Worm (Caenorhabditis elegans): Measurements from ENCODE around the gene C47E12.2.

C47E12.2 gene

DNA sequence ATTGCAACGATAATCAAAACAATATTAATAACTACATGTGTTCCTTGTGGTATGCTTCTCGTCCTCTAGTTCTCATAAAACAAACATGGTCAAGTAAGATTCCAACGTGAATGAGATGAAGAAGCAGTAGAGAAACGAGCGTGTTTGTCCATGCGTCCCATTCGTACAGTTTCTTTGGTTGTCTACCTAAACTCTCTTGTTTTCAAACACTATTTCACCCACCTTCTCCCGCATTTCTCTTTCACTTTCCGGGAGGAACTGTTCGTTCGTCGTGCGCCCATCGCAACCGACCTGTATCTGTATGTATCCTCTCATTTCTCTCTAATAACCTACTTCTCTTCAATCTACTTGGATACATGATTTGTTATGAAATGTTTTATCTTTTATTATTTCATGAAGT is 4.5 kb upstream of the C47E12.2 start (continued):
- no peak for TF ChIP-seq daf-8 (GFP tag; IDR thresholded peaks at IDR 0.05)
- TF ChIP-seq mdl-1 (tag; optimal IDR thresholded peaks at IDR 0.05), result peak; percentile 18 to 81

DNA sequence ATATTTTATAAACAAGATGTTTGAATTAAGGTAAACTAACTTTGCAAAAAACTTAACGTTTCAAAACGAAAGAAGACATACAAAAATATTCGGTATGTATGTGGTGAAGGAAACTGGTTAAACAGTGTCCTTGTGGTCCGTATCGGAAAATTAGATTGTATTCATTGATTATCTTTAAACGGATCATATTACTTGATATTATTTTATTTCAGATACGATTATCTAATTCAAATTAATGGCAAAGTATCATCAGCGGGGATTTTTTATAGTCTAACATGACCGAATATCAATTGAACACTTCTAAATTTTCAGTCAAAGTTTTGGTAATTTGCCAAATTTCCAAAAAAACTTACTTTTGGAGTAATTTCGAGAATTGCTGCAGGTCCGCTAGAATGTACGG is 3.5 kb upstream of the C47E12.2 start, which contains the start of gene C47E12.13:
Gene C47E12.13 (minus strand): TSS at position 101 of the 400 bp plus-strand sequence.
- TF ChIP-seq egl-43 (GFP tag; IDR thresholded peaks at IDR 0.05), result no peak
- TF ChIP-seq ztf-7 (tag; optimal IDR thresholded peaks at IDR 0.05), result no peak
- no peak for TF ChIP-seq nhr-11 (tag; optimal IDR thresholded peaks at IDR 0.05)
- TF ChIP-seq Y75B8A.6 (GFP tag; IDR thresholded peaks at IDR 0.05), result no peak
- TF ChIP-seq mdt-29 (GFP tag; IDR thresholded peaks at IDR 0.05), result no peak
- no peak for TF ChIP-seq tag-97 (GFP tag; IDR thresholded peaks at IDR 0.05)

DNA sequence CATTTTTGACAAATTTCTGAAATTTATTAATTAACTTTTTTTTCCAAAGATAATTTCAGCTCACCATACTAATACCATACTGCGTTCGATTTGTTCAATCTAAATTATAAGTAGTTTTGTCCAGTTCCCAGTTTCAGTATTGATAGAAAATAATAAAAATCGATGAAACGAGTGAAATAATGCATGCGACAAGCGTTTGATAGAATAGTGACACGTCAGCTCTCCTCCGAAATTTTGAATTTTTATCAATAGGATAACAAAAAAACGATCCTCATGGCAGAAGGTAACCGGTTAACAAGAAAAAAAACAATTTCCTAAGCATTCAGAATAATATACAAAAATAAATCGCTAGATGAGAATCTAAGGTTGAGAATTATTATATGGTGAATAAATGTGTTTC is 1.6 kb downstream of the C47E12.2 start, which contains the start of gene C47E12.3:
Gene C47E12.3 (minus strand): TSS at position 101 of the 400 bp plus-strand sequence.
- TF ChIP-seq jun-1 (tag; optimal IDR thresholded peaks at IDR 0.05) (no peak), daf-19 (GFP tag; conservative IDR thresholded peaks at IDR 0.05) (no peak)

DNA sequence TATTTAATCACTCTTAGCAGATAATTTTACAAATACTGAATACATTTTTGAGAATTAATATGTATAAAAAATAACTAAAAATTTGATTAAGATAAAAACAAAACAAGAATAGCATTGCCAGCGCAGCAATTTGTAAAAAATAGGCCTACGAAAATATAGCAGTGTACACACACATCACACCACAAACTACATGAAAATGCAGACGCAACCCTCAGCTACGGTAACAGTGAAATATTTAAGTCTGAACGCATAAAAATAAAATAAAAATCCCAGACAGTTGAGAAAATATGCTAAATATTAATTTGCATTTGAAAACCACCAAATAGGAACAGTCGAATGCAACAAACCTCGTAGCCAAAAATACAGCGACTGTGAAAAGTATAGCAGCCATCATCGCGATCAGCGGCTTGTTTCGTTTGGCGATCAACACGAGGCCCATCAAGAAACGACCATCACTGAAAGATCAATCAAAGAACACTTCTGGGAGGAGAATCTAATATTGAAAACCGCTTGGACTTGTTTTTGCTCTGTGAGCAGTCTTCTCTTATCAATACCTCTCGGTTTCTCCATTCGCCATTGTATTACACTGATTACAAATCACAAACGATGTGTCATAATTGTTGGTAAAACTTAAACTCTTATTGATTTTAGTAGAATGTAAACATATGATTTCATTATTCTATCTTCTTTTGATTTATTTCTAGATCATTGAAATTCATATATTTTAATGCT is 4.6 kb downstream of the C47E12.2 start, which contains the start of gene pyp-1:
Gene pyp-1 (minus strand): TSS at position 439 of the 732 bp plus-strand sequence.
- no peak for TF ChIP-seq spr-3 (GFP tag; optimal IDR thresholded peaks at IDR 0.05)
- 0 out of 2 replicates have a peak, but pooled peaks have one; percentile 4 for TF ChIP-seq arid-1 (GFP tag; conservative IDR thresholded peaks at IDR 0.05)
- 0 out of 2 replicates have a peak, but pooled peaks have one; percentile 12 for TF ChIP-seq mdt-29 (GFP tag; IDR thresholded peaks at IDR 0.05)
- peak in 1 of 2 experiments; percentile 32 for TF ChIP-seq mdl-1 (tag; optimal IDR thresholded peaks at IDR 0.05)
- TF ChIP-seq zip-2 (tag; optimal IDR thresholded peaks at IDR 0.05), result no peak
- no peak for TF ChIP-seq fos-1 (tag; optimal IDR thresholded peaks at IDR 0.05)
- no peak for TF ChIP-seq madf-9 (GFP tag; conservative IDR thresholded peaks at IDR 0.05)
- peak; percentile 67 for TF ChIP-seq nhr-28 (tag; optimal IDR thresholded peaks at IDR 0.05)
- TF ChIP-seq dpl-1 (GFP tag; optimal IDR thresholded peaks at IDR 0.05), result peak; percentile 5
- peak in 1 of 2 experiments; percentile 68 for TF ChIP-seq daf-16 (GFP tag; optimal IDR thresholded peaks at IDR 0.05)
- peak; percentile 92 for TF ChIP-seq daf-16 (tag; optimal IDR thresholded peaks at IDR 0.05)
- TF ChIP-seq nhr-48 (tag; optimal IDR thresholded peaks at IDR 0.05), result no peak
- no peak for TF ChIP-seq lim-7 (GFP tag; IDR thresholded peaks at IDR 0.05)
- 0 out of 2 replicates have a peak, but pooled peaks have one; percentile 20 for TF ChIP-seq Y48G9A.11 (GFP tag; IDR thresholded peaks at IDR 0.05)
- TF ChIP-seq D1046.2 (GFP tag; IDR thresholded peaks at IDR 0.05), result no peak
- no peak for TF ChIP-seq dmd-6 (GFP tag; IDR thresholded peaks at IDR 0.05)
- no peak for TF ChIP-seq ztf-11 (tag; optimal IDR thresholded peaks at IDR 0.05)
- peak; percentile 40 for TF ChIP-seq mes-2 (tag; optimal IDR thresholded peaks at IDR 0.05; ENCODE audit: poor library complexity, severe bottlenecking)
- TF ChIP-seq F26F4.8 (GFP tag; conservative IDR thresholded peaks at IDR 0.05), result no peak
- peak; percentile 74 for TF ChIP-seq dve-1 (tag; optimal IDR thresholded peaks at IDR 0.05; ENCODE audit: insufficient read depth)
- TF ChIP-seq ZK546.5 (tag; optimal IDR thresholded peaks at IDR 0.05), result no peak
- TF ChIP-seq skn-1 (tag; optimal IDR thresholded peaks at IDR 0.05), result no peak
- TF ChIP-seq snpc-4 (tag; optimal IDR thresholded peaks at IDR 0.05), result no peak
- TF ChIP-seq hlh-11 (tag; optimal IDR thresholded peaks at IDR 0.05), result peak; percentile 67
- no peak for TF ChIP-seq nhr-111 (GFP tag; optimal IDR thresholded peaks at IDR 0.05)
- TF ChIP-seq ceh-32 (tag; optimal IDR thresholded peaks at IDR 0.05; ENCODE audit: poor library complexity), result no peak
- no peak for TF ChIP-seq T20F7.1 (GFP tag; optimal IDR thresholded peaks at IDR 0.05)
- peak; percentile 9 for TF ChIP-seq mep-1 (tag; optimal IDR thresholded peaks at IDR 0.05)
- peak in 1 of 2 experiments; percentile 13 for TF ChIP-seq hif-1 (tag; optimal IDR thresholded peaks at IDR 0.05)
- no peak for TF ChIP-seq sdz-12 (GFP tag; optimal IDR thresholded peaks at IDR 0.05)
- no peak for TF ChIP-seq ceh-82 (tag; optimal IDR thresholded peaks at IDR 0.05)
- TF ChIP-seq F37D6.2 (tag; optimal IDR thresholded peaks at IDR 0.05), result no peak
- peak; percentile 30 for TF ChIP-seq hlh-30 (tag; optimal IDR thresholded peaks at IDR 0.05; ENCODE audit: insufficient read depth)
- TF ChIP-seq unc-130 (GFP tag; optimal IDR thresholded peaks at IDR 0.05), result peak; percentile 9
- TF ChIP-seq pha-4 (GFP tag; IDR thresholded peaks at IDR 0.05), result no peak
- peak; percentile 48 for TF ChIP-seq pha-4 (tag; optimal IDR thresholded peaks at IDR 0.05)
